Fruit fly (Drosophila melanogaster): ENCODE results near the gene Daxx.
A peak's percentile ranks its signal among the peaks of the same experiment; 100 is the strongest.

Daxx gene

DNA sequence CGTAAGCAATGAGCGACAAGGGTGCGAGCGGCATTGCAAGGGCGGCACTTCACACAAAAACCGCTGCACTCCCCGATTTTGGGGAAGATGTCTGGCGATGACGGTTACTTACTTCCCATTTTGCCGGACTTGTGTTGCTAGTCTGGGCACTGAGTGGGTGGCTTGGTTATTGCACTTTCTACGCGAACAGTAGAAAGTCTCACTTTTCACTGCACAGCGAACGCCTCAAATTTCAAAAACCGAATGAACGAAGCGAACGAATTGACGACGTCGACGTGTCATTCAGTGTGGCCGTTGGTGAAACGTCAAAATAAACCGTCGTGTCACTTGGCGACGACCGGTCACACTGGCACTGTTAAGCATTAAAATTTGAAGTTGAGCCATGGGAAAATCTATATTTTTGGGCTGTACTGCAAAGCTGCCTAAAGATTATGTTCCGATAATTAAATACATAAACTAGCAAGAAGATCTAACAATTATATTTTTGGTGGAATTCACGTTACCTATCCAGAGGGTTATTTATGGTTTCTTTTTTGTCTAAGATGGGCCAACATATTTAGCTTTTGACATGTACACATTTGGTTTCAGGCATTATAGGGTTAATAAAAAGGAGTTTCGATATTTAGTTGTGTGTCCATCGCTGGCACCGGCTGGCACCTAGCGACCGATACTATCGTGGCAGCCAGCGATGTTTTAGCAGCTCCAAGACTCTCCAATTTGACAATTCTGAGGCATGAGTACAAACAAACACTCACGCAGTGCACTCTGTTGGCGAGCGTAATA is at the start of gene Daxx, which contains the start of gene Sec61alpha (continued):
- peak; percentile 76 for TF ChIP-seq CG1647 (GFP tag; optimal IDR thresholded peaks at IDR 0.05)
- peak; percentile 89 for TF ChIP-seq fu2 (GFP tag; optimal IDR thresholded peaks at IDR 0.05)
- TF ChIP-seq schlank (tag; optimal IDR thresholded peaks at IDR 0.05): peak; percentile 40
- TF ChIP-seq mld (GFP tag; IDR thresholded peaks at IDR 0.05; ENCODE audit: partially characterized antibody): peak; percentile 100
- peak; percentile 27 for TF ChIP-seq Hand (GFP tag; optimal IDR thresholded peaks at IDR 0.05)
- no peak for TF ChIP-seq CG4707 (GFP tag; optimal IDR thresholded peaks at IDR 0.05)
- TF ChIP-seq gt (GFP tag; IDR thresholded peaks at IDR 0.05): 0 out of 2 replicates have a peak, but pooled peaks have one; percentile 27
- TF ChIP-seq tna (GFP tag; IDR thresholded peaks at IDR 0.05; ENCODE audit: partially characterized antibody): peak; percentile 100
- peak; percentile 89 for TF ChIP-seq gem (tag; optimal IDR thresholded peaks at IDR 0.05)
- peak; percentile 32 for TF ChIP-seq CG6813 (GFP tag; optimal IDR thresholded peaks at IDR 0.05)
- TF ChIP-seq MESR4 (GFP tag; optimal IDR thresholded peaks at IDR 0.05): peak; percentile 75
- peak; percentile 25 for TF ChIP-seq BtbVII (GFP tag; optimal IDR thresholded peaks at IDR 0.05)
- peak; percentile 71 for TF ChIP-seq rib (GFP tag; IDR thresholded peaks at IDR 0.05)
- TF ChIP-seq HHEX (GFP tag; optimal IDR thresholded peaks at IDR 0.05): peak; percentile 68
- no peak for TF ChIP-seq cad (GFP tag; optimal IDR thresholded peaks at IDR 0.05)
- TF ChIP-seq az2 (GFP tag; optimal IDR thresholded peaks at IDR 0.05): peak; percentile 86
- peak; percentile 84 for TF ChIP-seq PHDP (tag; optimal IDR thresholded peaks at IDR 0.05)
- TF ChIP-seq CG6175 (GFP tag; IDR thresholded peaks at IDR 0.05): peak; percentile 64
- TF ChIP-seq dmrt11E (tag; optimal IDR thresholded peaks at IDR 0.05): peak; percentile 74
- TF ChIP-seq fd96Cb (tag; optimal IDR thresholded peaks at IDR 0.05): peak; percentile 77
- TF ChIP-seq HLH54F (GFP tag; optimal IDR thresholded peaks at IDR 0.05): peak; percentile 94
- TF ChIP-seq Sry-β (GFP tag; optimal IDR thresholded peaks at IDR 0.05): peak; percentile 35
- TF ChIP-seq CG9932 (GFP tag; IDR thresholded peaks at IDR 0.05): peak; percentile 96
- TF ChIP-seq sisA (GFP tag; IDR thresholded peaks at IDR 0.05): peak; percentile 89
- peak; percentile 93 for TF ChIP-seq Ets97D (GFP tag; optimal IDR thresholded peaks at IDR 0.05)
- TF ChIP-seq Max (GFP tag; optimal IDR thresholded peaks at IDR 0.05): peak; percentile 46
- TF ChIP-seq Dad (GFP tag; optimal IDR thresholded peaks at IDR 0.05): peak; percentile 88
- peak; percentile 87 for TF ChIP-seq phol (tag; optimal IDR thresholded peaks at IDR 0.05)
- no peak for TF ChIP-seq TFAM (GFP tag; optimal IDR thresholded peaks at IDR 0.05)
- peak; percentile 48 for TF ChIP-seq odd (GFP tag; optimal IDR thresholded peaks at IDR 0.05)
- TF ChIP-seq bbx (GFP tag; IDR thresholded peaks at IDR 0.05; ENCODE audit: partially characterized antibody): peak; percentile 100
- peak; percentile 50; the same call in 1 of the 3 replicates for TF ChIP-seq gce (GFP tag; IDR thresholded peaks at IDR 0.05)
- peak; percentile 80 for TF ChIP-seq HmgZ (tag; optimal IDR thresholded peaks at IDR 0.05)
- peak; percentile 85 for TF ChIP-seq CoRest (tag; optimal IDR thresholded peaks at IDR 0.05)
- TF ChIP-seq CG12219 (GFP tag; optimal IDR thresholded peaks at IDR 0.05): peak; percentile 69
- peak; percentile 30 for TF ChIP-seq CG15073 (GFP tag; optimal IDR thresholded peaks at IDR 0.05)
- TF ChIP-seq CG3995 (GFP tag; optimal IDR thresholded peaks at IDR 0.05): peak; percentile 52
- peak; percentile 20 for TF ChIP-seq CG6854 (GFP tag; optimal IDR thresholded peaks at IDR 0.05)
- TF ChIP-seq jing (GFP tag; optimal IDR thresholded peaks at IDR 0.05): no peak
- TF ChIP-seq Jarid2 (GFP tag; optimal IDR thresholded peaks at IDR 0.05): no peak
- TF ChIP-seq CG15479 (GFP tag; optimal IDR thresholded peaks at IDR 0.05): no peak
- peak; percentile 80 for TF ChIP-seq Atf6 (GFP tag; IDR thresholded peaks at IDR 0.05)
- TF ChIP-seq CG31365 (tag; optimal IDR thresholded peaks at IDR 0.05): no peak
- TF ChIP-seq Myb (GFP tag; optimal IDR thresholded peaks at IDR 0.05): peak; percentile 80
- peak; percentile 80 for TF ChIP-seq Sox102F (GFP tag; optimal IDR thresholded peaks at IDR 0.05)
- TF ChIP-seq tup (GFP tag; optimal IDR thresholded peaks at IDR 0.05): peak; percentile 69
- TF ChIP-seq sim (GFP tag; IDR thresholded peaks at IDR 0.05): peak; percentile 18; the same call in 1 of the 2 replicates
- no peak for TF ChIP-seq Kr (GFP tag; optimal IDR thresholded peaks at IDR 0.05)

All from whole organism, embryonic.